Fruit fly (Drosophila melanogaster) whole organism, embryonic: ENCODE data around the gene CG32772.
A peak's percentile ranks its signal among the peaks of the same experiment; 100 is the strongest.

Experiments used
- CG10267 ChIP-seq: fragments of 200-800 bp; sonication (Bioruptor generic); optimal IDR thresholded peaks from 2 replicates; lab custom pipeline; 2018; ENCODE audit warnings: missing biosample characterization, mild to moderate bottlenecking, missing genetic modification characterization, moderate library complexity
- CG10321 ChIP-seq: fragments of 200-800 bp; sonication (Bioruptor generic); IDR thresholded peaks from 2 replicates; pipeline ENCODE4 v1.3.6; 2022; ENCODE audit warnings: missing biosample characterization, missing genetic modification characterization
- CG10366 ChIP-seq: fragments of 200-800 bp; sonication (Bioruptor generic); IDR thresholded peaks from 2 replicates; pipeline ENCODE4 v1.3.6; 2022; ENCODE audit warnings: missing biosample characterization, missing genetic modification characterization
- CG11093 ChIP-seq: fragments of 200-800 bp; sonication (Bioruptor generic); IDR thresholded peaks from 3 replicates; pipeline ENCODE4 v1.3.6; 2022; ENCODE audit warnings: missing biosample characterization, missing genetic modification characterization
- CG11247 ChIP-seq: fragments of 200-800 bp; sonication (Bioruptor generic); IDR thresholded peaks from 2 replicates; pipeline ENCODE4 v1.3.6; 2022; ENCODE audit warnings: missing biosample characterization, missing genetic modification characterization
- CG11504 ChIP-seq: fragments of 200-800 bp; sonication (Bioruptor generic); optimal IDR thresholded peaks from 3 replicates; lab custom pipeline; 2019; ENCODE audit warnings: missing biosample characterization, mild to moderate bottlenecking, missing genetic modification characterization, moderate library complexity
- CG11695 ChIP-seq: fragments of 200-800 bp; sonication (Bioruptor generic); IDR thresholded peaks from 3 replicates; pipeline ENCODE4 v1.3.6; 2022; ENCODE audit warnings: missing biosample characterization, missing genetic modification characterization
- CG12155 ChIP-seq: fragments of 200-800 bp; sonication (Bioruptor generic); optimal IDR thresholded peaks from 3 replicates; lab custom pipeline; 2016; ENCODE audit warnings: missing biosample characterization, missing genetic modification characterization
- CG12744 ChIP-seq: fragments of 200-800 bp; sonication (Bioruptor generic); optimal IDR thresholded peaks from 2 replicates; lab custom pipeline; 2016; ENCODE audit warnings: missing biosample characterization, missing genetic modification characterization
- CG14441 ChIP-seq: fragments of 200-800 bp; sonication (Bioruptor generic); IDR thresholded peaks from 2 replicates; pipeline ENCODE4 v1.3.6; 2022; ENCODE audit warnings: missing biosample characterization, missing genetic modification characterization
- CG15011 ChIP-seq: fragments of 200-800 bp; sonication (Bioruptor generic); optimal IDR thresholded peaks from 3 replicates; lab custom pipeline; 2018; ENCODE audit warnings: missing biosample characterization, mild to moderate bottlenecking, missing genetic modification characterization
- CG15269 ChIP-seq: fragments of 200-800 bp; sonication (Bioruptor generic); optimal IDR thresholded peaks from 2 replicates; lab custom pipeline; 2018; ENCODE audit warnings: missing biosample characterization, mild to moderate bottlenecking, missing genetic modification characterization, moderate library complexity
- CG17385 ChIP-seq: fragments of 200-800 bp; sonication (Bioruptor generic); optimal IDR thresholded peaks from 3 replicates; lab custom pipeline; 2018; ENCODE audit warnings: missing biosample characterization, mild to moderate bottlenecking, missing genetic modification characterization
- CG17568 ChIP-seq: fragments of 200-800 bp; sonication (Bioruptor generic); optimal IDR thresholded peaks from 2 replicates; lab custom pipeline; 2018; ENCODE audit warnings: missing biosample characterization, mild to moderate bottlenecking, missing genetic modification characterization, moderate library complexity
- CG2120 ChIP-seq: fragments of 200-800 bp; sonication (Bioruptor generic); optimal IDR thresholded peaks from 3 replicates; lab custom pipeline; 2016; ENCODE audit warnings: missing biosample characterization, missing genetic modification characterization
- CG3281 ChIP-seq: fragments of 200-800 bp; sonication (Bioruptor generic); optimal IDR thresholded peaks from 3 replicates; lab custom pipeline; 2017; ENCODE audit warnings: missing biosample characterization, mild to moderate bottlenecking, missing genetic modification characterization
- CG5953 ChIP-seq: fragments of 200-800 bp; sonication (Bioruptor generic); IDR thresholded peaks from 2 replicates; pipeline ENCODE4 v1.3.6; 2022; ENCODE audit warnings: missing biosample characterization, missing genetic modification characterization
- CG6791 ChIP-seq: fragments of 200-800 bp; sonication (Bioruptor generic); IDR thresholded peaks from 3 replicates; pipeline ENCODE4 v1.3.6; 2022; ENCODE audit warnings: missing biosample characterization, missing genetic modification characterization; ENCODE audit not compliant: partially characterized antibody
- CG7928 ChIP-seq: fragments of 200-800 bp; sonication (Bioruptor generic); optimal IDR thresholded peaks from 2 replicates; lab custom pipeline; 2017; ENCODE audit warnings: missing biosample characterization, mild to moderate bottlenecking, missing genetic modification characterization
- CG8290 ChIP-seq, 3 experiments: fragments of 200-800 bp; sonication (Bioruptor generic); optimal IDR thresholded peaks; 2 replicates each; lab custom pipeline; 2016 to 2019; ENCODE audit warnings: missing biosample characterization in 3 of 3, missing genetic modification characterization in 3 of 3, mild to moderate bottlenecking in 2 of 3, moderate library complexity in 1 of 3
- CG9797 ChIP-seq: fragments of 200-800 bp; sonication (Bioruptor generic); optimal IDR thresholded peaks from 3 replicates; lab custom pipeline; 2018; ENCODE audit warnings: missing biosample characterization, mild to moderate bottlenecking, missing genetic modification characterization
- CoRest ChIP-seq: fragments of 200-800 bp; sonication (Bioruptor generic); optimal IDR thresholded peaks from 3 replicates; lab custom pipeline; 2018; ENCODE audit warnings: missing biosample characterization, mild to moderate bottlenecking, missing genetic modification characterization, moderate library complexity
- Dll ChIP-seq: fragments of 200-800 bp; sonication (Bioruptor generic); IDR thresholded peaks from 4 replicates; pipeline ENCODE4 v1.3.6; 2022; ENCODE audit warnings: missing biosample characterization, missing genetic modification characterization; ENCODE audit not compliant: partially characterized antibody
- Drgx ChIP-seq: fragments of 200-800 bp; sonication (Bioruptor generic); IDR thresholded peaks from 2 replicates; pipeline ENCODE4 v1.3.6; 2022; ENCODE audit warnings: missing biosample characterization, missing genetic modification characterization
- HLH4C ChIP-seq: fragments of 200-800 bp; sonication (Bioruptor generic); IDR thresholded peaks from 3 replicates; pipeline ENCODE4 v1.3.6; 2022; ENCODE audit warnings: missing biosample characterization, missing genetic modification characterization; ENCODE audit not compliant: partially characterized antibody
- Lpt ChIP-seq: fragments of >200 bp; optimal IDR thresholded peaks from 2 replicates; lab custom pipeline; 2018; ENCODE audit warnings: missing biosample characterization, missing genetic modification characterization
- Meics ChIP-seq: fragments of 200-800 bp; sonication (Bioruptor generic); optimal IDR thresholded peaks from 2 replicates; lab custom pipeline; 2017; ENCODE audit warnings: missing biosample characterization, mild to moderate bottlenecking, missing genetic modification characterization
- Neu2 ChIP-seq: fragments of 200-800 bp; sonication (Bioruptor generic); optimal IDR thresholded peaks from 3 replicates; lab custom pipeline; 2016; ENCODE audit warnings: missing biosample characterization, missing genetic modification characterization, borderline replicate concordance
- Xbp1 ChIP-seq: fragments of 200-800 bp; sonication (Bioruptor generic); optimal IDR thresholded peaks from 3 replicates; lab custom pipeline; 2016; ENCODE audit warnings: missing biosample characterization, mild to moderate bottlenecking, missing genetic modification characterization
- amos ChIP-seq: fragments of 200-800 bp; sonication (Bioruptor generic); IDR thresholded peaks from 2 replicates; pipeline ENCODE4 v1.3.6; 2022; ENCODE audit warnings: missing biosample characterization, missing genetic modification characterization; ENCODE audit not compliant: partially characterized antibody
- bbx ChIP-seq: fragments of 200-800 bp; sonication (Bioruptor generic); IDR thresholded peaks from 2 replicates; pipeline ENCODE4 v1.3.6; 2022; ENCODE audit warnings: missing biosample characterization, missing genetic modification characterization; ENCODE audit not compliant: partially characterized antibody
- bsh ChIP-seq, 2 experiments: fragments of 200-800 bp; sonication (Bioruptor generic); optimal IDR thresholded peaks; 2 replicates each; lab custom pipeline; 2017 to 2018; ENCODE audit warnings: mild to moderate bottlenecking in 2 of 2, missing biosample characterization in 2 of 2, missing genetic modification characterization in 2 of 2, moderate library complexity in 1 of 2
- cad ChIP-seq: fragments of >200 bp; optimal IDR thresholded peaks from 2 replicates; lab custom pipeline; 2017; ENCODE audit warnings: missing biosample characterization, missing genetic modification characterization
- dpn ChIP-seq, 2 experiments: fragments of 200-800 bp; sonication (Bioruptor generic); optimal IDR thresholded peaks; 3 replicates each; lab custom pipeline; 2016; ENCODE audit warnings: missing biosample characterization in 2 of 2, missing genetic modification characterization in 2 of 2
- fd3F ChIP-seq: fragments of 200-800 bp; sonication (Bioruptor generic); optimal IDR thresholded peaks from 2 replicates; lab custom pipeline; 2018; ENCODE audit warnings: missing biosample characterization, mild to moderate bottlenecking, missing genetic modification characterization, moderate library complexity
- gem ChIP-seq: fragments of 200-800 bp; sonication (Bioruptor generic); optimal IDR thresholded peaks from 2 replicates; lab custom pipeline; 2019; ENCODE audit warnings: missing biosample characterization, mild to moderate bottlenecking, missing genetic modification characterization, moderate library complexity
- maf-S ChIP-seq: fragments of 200-800 bp; sonication (Bioruptor generic); optimal IDR thresholded peaks from 2 replicates; lab custom pipeline; 2016; ENCODE audit warnings: missing biosample characterization, missing genetic modification characterization
- nerfin-1 ChIP-seq: fragments of 200-800 bp; sonication (Bioruptor generic); optimal IDR thresholded peaks from 3 replicates; lab custom pipeline; 2019; ENCODE audit warnings: missing biosample characterization, mild to moderate bottlenecking, missing genetic modification characterization, moderate library complexity
- onecut ChIP-seq: fragments of 200-800 bp; sonication (Bioruptor generic); IDR thresholded peaks from 2 replicates; pipeline ENCODE4 v1.3.6; 2022; ENCODE audit warnings: missing biosample characterization, missing genetic modification characterization
- phol ChIP-seq: fragments of 200-800 bp; sonication (Bioruptor generic); optimal IDR thresholded peaks from 3 replicates; lab custom pipeline; 2018; ENCODE audit warnings: missing biosample characterization, mild to moderate bottlenecking, missing genetic modification characterization, moderate library complexity
- row ChIP-seq: fragments of 200-800 bp; sonication (Bioruptor generic); IDR thresholded peaks from 3 replicates; pipeline ENCODE4 v1.3.6; 2022; ENCODE audit warnings: missing biosample characterization, missing genetic modification characterization
- sens ChIP-seq: fragments of 200-800 bp; sonication (Bioruptor generic); peaks from one replicate; lab custom pipeline; 2016; ENCODE audit warnings: missing biosample characterization, missing genetic modification characterization
- sim ChIP-seq: fragments of 200-800 bp; sonication (Bioruptor generic); IDR thresholded peaks from 2 replicates; pipeline ENCODE4 v1.3.6; 2022; ENCODE audit warnings: missing biosample characterization, missing genetic modification characterization
- slbo ChIP-seq: fragments of 200-800 bp; sonication (Bioruptor generic); IDR thresholded peaks from 2 replicates; pipeline ENCODE4 v1.3.6; 2022; ENCODE audit warnings: missing biosample characterization, missing genetic modification characterization
- stwl ChIP-seq: fragments of 200-800 bp; sonication (Bioruptor generic); optimal IDR thresholded peaks from 3 replicates; lab custom pipeline; 2018; ENCODE audit warnings: missing biosample characterization, mild to moderate bottlenecking, missing genetic modification characterization, moderate library complexity
- tx ChIP-seq: fragments of 200-800 bp; sonication (Bioruptor generic); optimal IDR thresholded peaks from 2 replicates; lab custom pipeline; 2016; ENCODE audit warnings: missing biosample characterization, missing genetic modification characterization
- unpg ChIP-seq: fragments of 200-800 bp; sonication (Bioruptor generic); optimal IDR thresholded peaks from 3 replicates; lab custom pipeline; 2018; ENCODE audit warnings: missing biosample characterization, mild to moderate bottlenecking, missing genetic modification characterization, moderate library complexity
- zen2 ChIP-seq: fragments of 200-800 bp; sonication (Bioruptor generic); IDR thresholded peaks from 3 replicates; pipeline ENCODE4 v1.3.6; 2022; ENCODE audit warnings: missing biosample characterization, missing genetic modification characterization; ENCODE audit not compliant: partially characterized antibody

CG32772 gene

dm6 chrX:4911060-4911459 is 2.2 kb downstream of the CG32772 start:
- peak; percentile 23 for TF ChIP-seq CG8290 (GFP tag; optimal IDR thresholded peaks at IDR 0.05; lab: Kevin White, UChicago)
- TF ChIP-seq CG8290 (tag; optimal IDR thresholded peaks at IDR 0.05; lab: Kevin White, UChicago) = no peak
- peak; percentile 23; the same call in 1 of the 2 replicates for TF ChIP-seq amos (GFP tag; lab: Robert Waterston, UW)
- no peak for TF ChIP-seq tx (GFP tag; lab: Kevin White, UChicago)
- no peak for TF ChIP-seq HLH4C (GFP tag; lab: Robert Waterston, UW)
- TF ChIP-seq CG10267 (tag; lab: Kevin White, UChicago) = peak; percentile 26
- peak; percentile 99 for TF ChIP-seq stwl (tag; lab: Kevin White, UChicago)
- no peak for TF ChIP-seq CG12155
- TF ChIP-seq phol (tag; lab: Kevin White, UChicago) = no peak
- TF ChIP-seq cad (GFP tag; lab: Kevin White, UChicago) = no peak
- TF ChIP-seq CoRest (tag; lab: Kevin White, UChicago) = no peak
- TF ChIP-seq CG6791 (GFP tag; lab: Robert Waterston, UW) = 0 out of 3 replicates have a peak, but pooled peaks have one; percentile 23

- TF ChIP-seq CG15011 (GFP tag; lab: Kevin White, UChicago) (no peak), CG7928 (no peak), CG17568 (no peak), CG10366 (GFP tag; lab: Robert Waterston, UW) (no peak), CG17385 (GFP tag; lab: Kevin White, UChicago) (peak; percentile 1), Dll (GFP tag; lab: Robert Waterston, UW) (no peak), Neu2 (GFP tag; lab: Kevin White, UChicago) (no peak), sens (peak; percentile 55), CG2120 (GFP tag; lab: Kevin White, UChicago) (peak; percentile 12), CG15269 (tag; lab: Kevin White, UChicago) (peak; percentile 6), Lpt (GFP tag; lab: Kevin White, UChicago) (no peak), slbo (GFP tag; lab: Robert Waterston, UW) (no peak), fd3F (GFP tag; lab: Kevin White, UChicago) (no peak), maf-S (GFP tag; lab: Kevin White, UChicago) (no peak), CG11504 (peak; percentile 10), CG11695 (GFP tag; lab: Robert Waterston, UW) (0 out of 3 replicates have a peak, but pooled peaks have one; percentile 14), unpg (peak; percentile 3), CG5953 (no peak), CG14441 (0 out of 2 replicates have a peak, but pooled peaks have one; percentile 17), CG11247 (GFP tag; lab: Robert Waterston, UW) (no peak), bsh (GFP tag; optimal IDR thresholded peaks at IDR 0.05; lab: Kevin White, UChicago) (peak in 1 of 2 experiments; percentile 94), Xbp1 (peak; percentile 8), CG12744 (GFP tag; lab: Kevin White, UChicago) (no peak), nerfin-1 (tag; lab: Kevin White, UChicago) (no peak), sim (GFP tag; lab: Robert Waterston, UW) (no peak), Meics (peak; percentile 23), CG3281 (GFP tag; lab: Kevin White, UChicago) (peak; percentile 4), bbx (no peak), onecut (GFP tag; lab: Robert Waterston, UW) (no peak), Drgx (peak; percentile 64), row (peak; percentile 84), CG10321 (GFP tag; lab: Robert Waterston, UW) (no peak), dpn (GFP tag; optimal IDR thresholded peaks at IDR 0.05; lab: Kevin White, UChicago) (peak in 1 of 2 experiments; percentile 3), tx (GFP tag; lab: Kevin White, UChicago) (no peak), CG11093 (GFP tag; lab: Robert Waterston, UW) (no peak), zen2 (GFP tag; lab: Robert Waterston, UW) (no peak), CG9797 (GFP tag; lab: Kevin White, UChicago) (no peak), gem (tag; lab: Kevin White, UChicago) (peak; percentile 37)
Observed at dm6 chrX:4911765-4912245, 2.9 kb downstream of the CG32772 start.
